Worm (Caenorhabditis elegans) whole organism, late embryonic: ENCODE data around the gene srz-12.

Source experiments
- Y22D7AL.16 ChIP-seq: sonication (generic microtip); optimal IDR thresholded peaks from 2 replicates; lab custom pipeline; 2016; ENCODE audit warnings: missing genetic modification characterization, missing compliant biosample characterization
- ahr-1 ChIP-seq: sonication (generic microtip); optimal IDR thresholded peaks from 2 replicates; lab custom pipeline; 2016; ENCODE audit warnings: missing genetic modification characterization, missing compliant biosample characterization
- ceh-30 ChIP-seq: fragments of 150-350 bp; optimal IDR thresholded peaks from 2 replicates; lab custom pipeline; 2014; ENCODE audit warnings: missing biosample characterization, missing genetic modification characterization
- hlh-8 ChIP-seq: sonication (generic microtip); optimal IDR thresholded peaks from 2 replicates; lab custom pipeline; 2016; ENCODE audit warnings: missing genotype, missing genetic modification characterization, missing compliant biosample characterization
- pqm-1 ChIP-seq: sonication (generic microtip); optimal IDR thresholded peaks from 2 replicates; lab custom pipeline; 2016; ENCODE audit warnings: missing genetic modification characterization, missing compliant biosample characterization

DNA sequence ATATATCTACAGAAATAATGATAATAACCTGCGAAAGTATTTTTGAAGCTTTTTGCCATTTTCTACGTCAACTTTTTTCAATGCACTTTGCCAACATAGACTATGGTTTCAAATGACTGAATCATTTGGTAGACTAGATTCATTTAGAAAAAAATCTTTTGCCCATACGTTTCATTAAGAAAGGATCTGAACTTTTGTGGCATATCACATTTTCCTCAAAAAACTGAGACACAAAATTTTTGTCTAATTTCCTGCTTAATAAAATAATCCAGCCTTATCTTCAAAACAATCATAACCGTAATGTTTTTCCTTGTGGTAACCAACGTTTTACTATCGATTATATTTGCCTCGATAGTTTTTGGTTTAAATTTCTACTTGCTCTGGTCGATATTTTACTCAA, 36.4 kb downstream of the srz-12 start, which contains the start of gene srbc-51:
- TF ChIP-seq ceh-30 (tag; lab: Kevin White, UChicago) (no peak), Y22D7AL.16 (tag; lab: Kevin White, UChicago) (no peak), hlh-8 (no peak), pqm-1 (tag; lab: Kevin White, UChicago) (no peak), ahr-1 (tag; lab: Kevin White, UChicago) (no peak)
